Worm (Caenorhabditis elegans) whole organism, midembryonic: Measurements from ENCODE around the gene vha-12.

Experiments used
- T22C8.4 ChIP-seq: fragments of 200-800 bp; sonication (Bioruptor generic); IDR thresholded peaks from 2 replicates; pipeline ENCODE4 v1.3.6; 2022; ENCODE audit warnings: missing genetic modification characterization, missing compliant biosample characterization
- flt-1 ChIP-seq: fragments of 200-800 bp; sonication (Bioruptor generic); IDR thresholded peaks from 2 replicates; pipeline ENCODE4 v1.3.6; 2022; ENCODE audit warnings: missing genetic modification characterization, missing compliant biosample characterization
- klf-2 ChIP-seq: fragments of 200-800 bp; sonication (Bioruptor generic); conservative IDR thresholded peaks from 2 replicates; pipeline ENCODE4 v1.3.6; 2022; ENCODE audit warnings: missing genetic modification reagents, missing genetic modification characterization, missing compliant biosample characterization
- med-1 ChIP-seq: sonication (generic microtip); optimal IDR thresholded peaks from 2 replicates; lab custom pipeline; 2017; ENCODE audit warnings: missing genetic modification characterization, mild to moderate bottlenecking, missing compliant biosample characterization, antibody characterized with exemption, missing genetic modification reagents; ENCODE audit not compliant: insufficient read depth
- ref-1 ChIP-seq: fragments of 200-800 bp; sonication (Bioruptor generic); conservative IDR thresholded peaks from 2 replicates; pipeline ENCODE4 v1.3.6; 2022; ENCODE audit warnings: missing genetic modification reagents, missing genetic modification characterization, missing compliant biosample characterization
- tab-1 ChIP-seq: fragments of 200-800 bp; sonication (Bioruptor generic); IDR thresholded peaks from 2 replicates; pipeline ENCODE4 v1.3.6; 2022; ENCODE audit warnings: missing genetic modification characterization, missing compliant biosample characterization
- ztf-29 ChIP-seq: fragments of 200-800 bp; sonication (Bioruptor generic); IDR thresholded peaks from 2 replicates; pipeline ENCODE4 v1.3.6; 2022; ENCODE audit warnings: missing genetic modification reagents, missing genetic modification characterization, missing compliant biosample characterization

ce11 chrX:4153343-4153742 lies 37.6 kb upstream of the vha-12 start, which contains the start of gene nck-1:
- TF ChIP-seq med-1 (GFP tag; lab: Kevin White, UChicago), result no peak
- no peak for TF ChIP-seq ref-1 (GFP tag; lab: Robert Waterston, UW)
- TF ChIP-seq ztf-29 (GFP tag; lab: Robert Waterston, UW), result no peak
- TF ChIP-seq T22C8.4, result no peak
- TF ChIP-seq tab-1 (GFP tag; lab: Robert Waterston, UW), result no peak
- no peak for TF ChIP-seq flt-1 (GFP tag; lab: Robert Waterston, UW)
- TF ChIP-seq klf-2 (GFP tag; lab: Robert Waterston, UW), result no peak
